Worm (Caenorhabditis elegans) whole organism, L2 larva: Measurements from ENCODE around the gene ift-81.

ENCODE experiments used
- C34F6.9 ChIP-seq: fragments of 150-350 bp; optimal IDR thresholded peaks from 2 replicates; lab custom pipeline; 2014; ENCODE audit warnings: missing biosample characterization, missing genetic modification characterization
- F13H6.1 ChIP-seq: sonication (generic microtip); optimal IDR thresholded peaks from 2 replicates; lab custom pipeline; 2016; ENCODE audit warnings: missing genetic modification characterization, missing compliant biosample characterization
- Y55F3AM.14 ChIP-seq: fragments of 200-800 bp; sonication (Bioruptor generic); optimal IDR thresholded peaks from 2 replicates; lab custom pipeline; 2018; ENCODE audit warnings: mild to moderate bottlenecking, missing genetic modification characterization, missing compliant biosample characterization
- alr-1 ChIP-seq: fragments of 150-350 bp; optimal IDR thresholded peaks from 2 replicates; lab custom pipeline; 2014; ENCODE audit warnings: missing biosample characterization, missing genetic modification characterization
- ama-1 ChIP-seq: fragments of 150-350 bp; optimal IDR thresholded peaks from 2 replicates; lab custom pipeline; 2018; ENCODE audit warnings: inconsistent platforms
- blmp-1 ChIP-seq: sonication (generic microtip); optimal IDR thresholded peaks from 2 replicates; lab custom pipeline; 2017; ENCODE audit warnings: missing genetic modification characterization, mild to moderate bottlenecking, missing compliant biosample characterization, antibody characterized with exemption, moderate library complexity; ENCODE audit not compliant: insufficient read depth
- ceh-16 ChIP-seq: fragments of 150-350 bp; optimal IDR thresholded peaks from 2 replicates; lab custom pipeline; 2014; ENCODE audit warnings: missing biosample characterization, missing genetic modification characterization
- crh-2 ChIP-seq: sonication (generic microtip); optimal IDR thresholded peaks from 2 replicates; lab custom pipeline; 2017; ENCODE audit warnings: missing biosample characterization, missing genetic modification characterization
- elt-3 ChIP-seq: sonication (generic microtip); optimal IDR thresholded peaks from 2 replicates; lab custom pipeline; 2017; ENCODE audit warnings: missing biosample characterization, missing genetic modification characterization
- fos-1 ChIP-seq: fragments of 150-350 bp; optimal IDR thresholded peaks from 2 replicates; lab custom pipeline; 2014; ENCODE audit warnings: missing biosample characterization, missing genetic modification characterization
- lin-11 ChIP-seq: fragments of 150-350 bp; sonication (generic microtip); optimal IDR thresholded peaks from 2 replicates; lab custom pipeline; 2014; ENCODE audit warnings: missing biosample characterization, missing genetic modification characterization, inconsistent platforms, mixed read lengths
- lin-39 ChIP-seq: fragments of 150-350 bp; optimal IDR thresholded peaks from 2 replicates; lab custom pipeline; 2014; ENCODE audit warnings: missing biosample characterization, missing genetic modification reagents, missing genetic modification characterization
- lsy-2 ChIP-seq, 2 experiments: fragments of 150-350 bp in 1 of 2; sonication (generic microtip) in 1 of 2; optimal IDR thresholded peaks; 2 replicates each; lab custom pipeline; 2014 to 2017; ENCODE audit warnings: missing biosample characterization in 2 of 2, missing genetic modification characterization in 2 of 2
- mab-5 ChIP-seq: fragments of 150-350 bp; optimal IDR thresholded peaks from 2 replicates; lab custom pipeline; 2014; ENCODE audit warnings: missing biosample characterization, missing genetic modification characterization
- mbf-1 ChIP-seq: sonication (generic microtip); optimal IDR thresholded peaks from 2 replicates; lab custom pipeline; 2017; ENCODE audit warnings: missing biosample characterization, missing genetic modification characterization
- mdl-1 ChIP-seq, 2 experiments: fragments of 150-350 bp in 1 of 2; sonication (generic microtip) in 1 of 2; optimal IDR thresholded peaks; 2 replicates each; lab custom pipeline; 2017; ENCODE audit warnings: missing biosample characterization in 2 of 2, missing genetic modification characterization in 2 of 2
- nhr-10 ChIP-seq: sonication (generic microtip); optimal IDR thresholded peaks from 2 replicates; lab custom pipeline; 2017; ENCODE audit warnings: missing biosample characterization, missing genetic modification characterization
- nhr-12 ChIP-seq: fragments of 150-350 bp; optimal IDR thresholded peaks from 2 replicates; lab custom pipeline; 2014; ENCODE audit warnings: missing biosample characterization, missing genetic modification characterization
- nhr-129 ChIP-seq: fragments of 150-350 bp; optimal IDR thresholded peaks from 2 replicates; lab custom pipeline; 2014; ENCODE audit warnings: missing biosample characterization, missing genetic modification characterization
- nhr-25 ChIP-seq: fragments of 150-350 bp; sonication (generic microtip); optimal IDR thresholded peaks from 3 replicates; lab custom pipeline; 2014; ENCODE audit warnings: missing biosample characterization, missing genetic modification characterization
- nhr-6 ChIP-seq: fragments of 150-350 bp; optimal IDR thresholded peaks from 2 replicates; lab custom pipeline; 2014; ENCODE audit warnings: missing biosample characterization, missing genetic modification characterization
- nhr-77 ChIP-seq: fragments of 150-350 bp; optimal IDR thresholded peaks from 2 replicates; lab custom pipeline; 2014; ENCODE audit warnings: missing biosample characterization, missing genetic modification characterization
- peb-1 ChIP-seq: fragments of 150-350 bp; optimal IDR thresholded peaks from 2 replicates; lab custom pipeline; 2014; ENCODE audit warnings: missing biosample characterization, missing genetic modification characterization
- sem-4 ChIP-seq: fragments of 150-350 bp; optimal IDR thresholded peaks from 2 replicates; lab custom pipeline; 2014; ENCODE audit warnings: missing biosample characterization, missing genetic modification reagents, missing genetic modification characterization
- skn-1 ChIP-seq: sonication (generic microtip); optimal IDR thresholded peaks from 2 replicates; lab custom pipeline; 2017; ENCODE audit warnings: missing biosample characterization, missing genetic modification characterization
- sma-3 ChIP-seq: sonication (generic microtip); optimal IDR thresholded peaks from 2 replicates; lab custom pipeline; 2016; ENCODE audit warnings: missing genetic modification reagents, missing genetic modification characterization, missing compliant biosample characterization
- sma-9 ChIP-seq, 2 experiments: fragments of 150-350 bp in 1 of 2; sonication (generic microtip) in 1 of 2; optimal IDR thresholded peaks; 2 replicates each; lab custom pipeline; 2014 to 2016; ENCODE audit warnings: missing genetic modification characterization in 2 of 2, mild to moderate bottlenecking in 1 of 2, missing biosample characterization in 1 of 2, missing compliant biosample characterization in 1 of 2, missing genetic modification reagents in 1 of 2, moderate library complexity in 1 of 2
- snpc-4 ChIP-seq: fragments of 150-350 bp; optimal IDR thresholded peaks from 2 replicates; lab custom pipeline; 2014; ENCODE audit warnings: missing biosample characterization, missing genetic modification characterization
- unc-39 ChIP-seq: fragments of 150-350 bp; optimal IDR thresholded peaks from 2 replicates; lab custom pipeline; 2014; ENCODE audit warnings: missing biosample characterization, missing genetic modification characterization
- unc-55 ChIP-seq: fragments of 150-350 bp; sonication (generic microtip); optimal IDR thresholded peaks from 3 replicates; lab custom pipeline; 2014; ENCODE audit warnings: missing biosample characterization, missing genetic modification reagents, missing genetic modification characterization
- unc-62 ChIP-seq: fragments of 150-350 bp; optimal IDR thresholded peaks from 2 replicates; lab custom pipeline; 2014; ENCODE audit warnings: missing biosample characterization, missing genetic modification reagents, missing genetic modification characterization
- zag-1 ChIP-seq: fragments of 150-350 bp; optimal IDR thresholded peaks from 2 replicates; lab custom pipeline; 2014; ENCODE audit warnings: missing biosample characterization, missing genetic modification characterization
- ztf-1 ChIP-seq: fragments of 200-800 bp; sonication (Bioruptor generic); conservative IDR thresholded peaks from 2 replicates; pipeline ENCODE4 v1.3.6; 2022; ENCODE audit warnings: missing genetic modification characterization, missing compliant biosample characterization
- ztf-11 ChIP-seq: sonication (generic microtip); optimal IDR thresholded peaks from 2 replicates; lab custom pipeline; 2017; ENCODE audit warnings: missing biosample characterization, missing genetic modification characterization
- ztf-4 ChIP-seq: fragments of 150-350 bp; optimal IDR thresholded peaks from 2 replicates; lab custom pipeline; 2014; ENCODE audit warnings: missing biosample characterization, missing genetic modification characterization

ift-81 gene

DNA sequence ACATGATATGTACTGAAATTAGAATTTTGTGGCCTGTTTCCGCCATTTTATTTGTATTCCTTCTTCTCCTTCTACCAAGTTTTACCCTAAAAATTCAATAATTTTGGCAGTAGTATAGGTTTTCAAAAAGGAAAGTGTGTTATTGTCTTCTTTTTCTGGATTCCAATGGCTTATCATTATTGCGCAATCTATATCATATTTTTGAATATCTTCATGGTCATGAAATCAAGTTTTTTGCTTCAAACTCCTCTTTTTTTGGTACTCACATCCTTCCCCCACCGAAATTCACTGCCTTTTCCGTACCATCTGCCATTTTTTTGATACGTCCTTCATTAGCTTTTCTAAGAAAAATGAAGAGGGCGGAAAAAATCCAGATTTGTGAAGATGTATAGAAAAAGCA, 49.6 kb upstream of the ift-81 start:
- TF ChIP-seq ztf-11 (tag; lab: Kevin White, UChicago) (no peak), unc-55 (GFP tag; lab: Kevin White, UChicago) (no peak), nhr-12 (tag; lab: Kevin White, UChicago) (no peak), snpc-4 (tag; lab: Kevin White, UChicago) (no peak), skn-1 (tag; lab: Kevin White, UChicago) (no peak), elt-3 (no peak), nhr-6 (no peak), sma-3 (no peak)

DNA sequence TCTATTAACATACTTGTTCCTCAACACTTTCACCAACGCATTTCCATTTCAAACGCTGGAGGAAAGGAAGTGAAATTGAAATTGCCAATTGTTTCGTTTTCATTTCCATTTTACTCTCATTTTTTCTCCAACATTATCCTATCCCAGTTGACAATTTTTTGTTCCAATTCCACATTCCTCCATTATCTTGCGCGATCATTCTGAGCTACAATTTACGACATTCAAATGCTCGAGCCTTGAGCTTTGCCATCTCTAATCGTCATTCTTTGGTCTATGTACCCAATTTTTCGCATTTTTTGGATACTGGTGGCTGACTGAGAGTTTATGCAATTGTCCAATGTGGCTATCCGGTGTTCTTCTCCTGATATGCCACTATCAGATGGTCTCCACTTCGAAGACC, 48.8 kb upstream of the ift-81 start, which contains the start of gene Y34B4A.10:
TSS of gene Y34B4A.10 (plus strand) at position 301 of the 400 bp plus-strand sequence.
- TF ChIP-seq lin-11 (tag; lab: Kevin White, UChicago) = no peak
- TF ChIP-seq lin-39 (tag; lab: Kevin White, UChicago) = no peak
- no peak for TF ChIP-seq fos-1 (tag; lab: Kevin White, UChicago)
- no peak for TF ChIP-seq ztf-4
- TF ChIP-seq ceh-16 (tag; lab: Kevin White, UChicago) = no peak
- TF ChIP-seq unc-55 (GFP tag; lab: Kevin White, UChicago) = no peak
- no peak for TF ChIP-seq zag-1
- no peak for TF ChIP-seq nhr-77 (tag; lab: Kevin White, UChicago)
- no peak for TF ChIP-seq nhr-25 (tag; lab: Kevin White, UChicago)
- no peak for TF ChIP-seq nhr-10 (tag; lab: Kevin White, UChicago)
- no peak for TF ChIP-seq unc-62 (GFP tag; lab: Kevin White, UChicago)
- no peak for TF ChIP-seq F13H6.1 (tag; lab: Kevin White, UChicago)
- no peak for TF ChIP-seq Y55F3AM.14 (GFP tag; lab: Kevin White, UChicago)
- no peak for TF ChIP-seq nhr-129 (tag; lab: Kevin White, UChicago)
- no peak for TF ChIP-seq alr-1 (tag; lab: Kevin White, UChicago)
- no peak for TF ChIP-seq mdl-1 (tag; optimal IDR thresholded peaks at IDR 0.05; lab: Kevin White, UChicago)
- TF ChIP-seq mab-5 = no peak
- TF ChIP-seq ama-1 (lab: Kevin White, UChicago) = no peak
- no peak for TF ChIP-seq blmp-1 (tag; lab: Kevin White, UChicago)

DNA sequence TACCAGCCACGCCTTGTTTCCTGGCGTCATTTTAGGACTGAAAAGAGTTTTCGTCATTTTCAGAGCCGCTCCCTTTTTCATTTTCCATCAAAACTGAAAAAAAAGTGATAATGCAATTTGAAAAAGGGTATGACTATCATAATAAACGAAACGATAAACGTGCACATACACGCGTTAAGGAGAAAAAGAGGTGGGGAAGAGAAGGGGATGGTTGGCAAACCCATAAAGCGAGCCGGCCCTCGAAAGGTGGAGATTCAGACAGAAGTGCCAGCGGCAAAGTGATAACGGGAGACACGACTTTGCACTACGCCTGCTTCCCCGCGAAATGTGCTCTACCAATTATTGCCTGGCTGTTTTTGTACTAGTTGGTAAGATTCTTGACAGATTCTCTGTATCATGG, 45.6 kb upstream of the ift-81 start, which contains the start of gene nspg-14:
TSS of gene nspg-14 (plus strand) at position 250 of the 400 bp plus-strand sequence.
- peak; percentile 67 for TF ChIP-seq fos-1 (tag; lab: Kevin White, UChicago)
- no peak for TF ChIP-seq ztf-1 (GFP tag; lab: Robert Waterston, UW)
- no peak for TF ChIP-seq blmp-1 (tag; lab: Kevin White, UChicago)
- TF ChIP-seq mbf-1 (tag; lab: Kevin White, UChicago) = no peak
- no peak for TF ChIP-seq sem-4 (tag; lab: Kevin White, UChicago)
- TF ChIP-seq C34F6.9 (tag; lab: Kevin White, UChicago) = no peak
- no peak for TF ChIP-seq ztf-11 (tag; lab: Kevin White, UChicago)
- no peak for TF ChIP-seq lsy-2 (tag; optimal IDR thresholded peaks at IDR 0.05; lab: Kevin White, UChicago)
- TF ChIP-seq sma-3 = no peak
- no peak for TF ChIP-seq lin-39 (tag; lab: Kevin White, UChicago)
- TF ChIP-seq sma-9 (GFP tag; optimal IDR thresholded peaks at IDR 0.05; lab: Kevin White, UChicago) = no peak
- no peak for TF ChIP-seq sma-9 (tag; optimal IDR thresholded peaks at IDR 0.05; lab: Kevin White, UChicago)
- TF ChIP-seq unc-39 = no peak
- TF ChIP-seq nhr-10 (tag; lab: Kevin White, UChicago) = no peak
- no peak for TF ChIP-seq nhr-25 (tag; lab: Kevin White, UChicago)
- TF ChIP-seq skn-1 (tag; lab: Kevin White, UChicago) = peak; percentile 28
- TF ChIP-seq zag-1 = no peak
- no peak for TF ChIP-seq unc-55 (GFP tag; lab: Kevin White, UChicago)
- no peak for TF ChIP-seq nhr-6
- no peak for TF ChIP-seq lin-11 (tag; lab: Kevin White, UChicago)
- no peak for TF ChIP-seq nhr-12 (tag; lab: Kevin White, UChicago)
- peak; percentile 56 for TF ChIP-seq crh-2 (tag; lab: Kevin White, UChicago)

DNA sequence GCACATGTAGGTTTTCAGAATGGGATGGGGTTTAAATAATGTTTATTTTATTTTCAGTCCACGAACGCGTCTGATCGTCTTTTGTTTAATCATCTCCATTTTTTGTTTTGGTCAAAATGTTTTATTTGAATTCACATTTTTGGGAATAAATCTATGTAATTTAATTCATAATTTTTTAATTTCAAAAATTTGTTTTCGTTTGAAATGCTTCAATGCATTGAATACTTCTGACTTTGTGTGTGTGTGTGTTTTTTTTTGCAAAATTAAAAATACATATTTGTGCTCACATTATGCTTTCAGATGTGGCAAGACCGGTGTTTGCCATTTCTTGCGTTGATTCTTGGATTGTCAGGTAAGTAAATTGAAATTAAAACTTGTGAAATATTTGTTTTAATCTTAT, 43.5 kb upstream of the ift-81 start, which contains the start of gene nspg-13:
TSS of gene nspg-13 (plus strand) at position 301 of the 400 bp plus-strand sequence.
- TF ChIP-seq skn-1 (tag; lab: Kevin White, UChicago) (no peak), elt-3 (no peak), snpc-4 (tag; lab: Kevin White, UChicago) (no peak), lsy-2 (tag; optimal IDR thresholded peaks at IDR 0.05; lab: Kevin White, UChicago) (no peak), peb-1 (tag; lab: Kevin White, UChicago) (no peak)
